Worm (Caenorhabditis elegans): ENCODE data around the gene rei-2.

Gene rei-2

ce11 chrX:1103702-1104262 is 15.8 kb upstream of the rei-2 start, which contains the start of gene ife-4 (continued):
- TF ChIP-seq aha-1 (tag; optimal IDR thresholded peaks at IDR 0.05) (no peak), rnt-1 (tag; optimal IDR thresholded peaks at IDR 0.05) (no peak), sptf-1 (tag; optimal IDR thresholded peaks at IDR 0.05) (no peak), elt-3 (tag; optimal IDR thresholded peaks at IDR 0.05) (no peak), F16B12.6 (tag; optimal IDR thresholded peaks at IDR 0.05) (no peak), unc-62 (GFP tag; optimal IDR thresholded peaks at IDR 0.05) (no peak), ceh-63 (GFP tag; optimal IDR thresholded peaks at IDR 0.05) (no peak), irx-1 (tag; optimal IDR thresholded peaks at IDR 0.05) (no peak), ceh-82 (tag; optimal IDR thresholded peaks at IDR 0.05) (peak in 1 of 3 experiments; percentile 37), pax-3 (tag; optimal IDR thresholded peaks at IDR 0.05) (no peak), pqm-1 (tag; optimal IDR thresholded peaks at IDR 0.05) (no peak), vab-15 (tag; optimal IDR thresholded peaks at IDR 0.05) (no peak), nhr-237 (tag; optimal IDR thresholded peaks at IDR 0.05) (no peak), fos-1 (tag; optimal IDR thresholded peaks at IDR 0.05) (no peak), dsc-1 (tag; optimal IDR thresholded peaks at IDR 0.05) (peak; percentile 9), C16A3.4 (tag; optimal IDR thresholded peaks at IDR 0.05) (no peak), ces-1 (GFP tag; optimal IDR thresholded peaks at IDR 0.05) (no peak), grh-1 (GFP tag; IDR thresholded peaks at IDR 0.05) (no peak), fkh-10 (GFP tag; optimal IDR thresholded peaks at IDR 0.05) (no peak), lin-35 (GFP tag; optimal IDR thresholded peaks at IDR 0.05) (peak in 1 of 2 experiments; percentile 39), tlp-1 (tag; optimal IDR thresholded peaks at IDR 0.05) (no peak), aly-2 (tag; optimal IDR thresholded peaks at IDR 0.05) (no peak), unc-86 (tag; optimal IDR thresholded peaks at IDR 0.05) (peak; percentile 39), ceh-88 (GFP tag; IDR thresholded peaks at IDR 0.05) (no peak), mef-2 (tag; optimal IDR thresholded peaks at IDR 0.05) (no peak), ztf-11 (tag; optimal IDR thresholded peaks at IDR 0.05) (no peak), snu-23 (GFP tag; optimal IDR thresholded peaks at IDR 0.05) (peak; percentile 43), jun-1 (tag; optimal IDR thresholded peaks at IDR 0.05) (no peak), ztf-4 (tag; optimal IDR thresholded peaks at IDR 0.05) (no peak), nhr-20 (tag; optimal IDR thresholded peaks at IDR 0.05) (no peak), nhr-47 (tag; optimal IDR thresholded peaks at IDR 0.05) (peak; percentile 20), nhr-84 (tag; optimal IDR thresholded peaks at IDR 0.05) (no peak), nhr-77 (tag; optimal IDR thresholded peaks at IDR 0.05) (no peak), nhr-28 (tag; optimal IDR thresholded peaks at IDR 0.05) (no peak), swsn-7 (tag; optimal IDR thresholded peaks at IDR 0.05) (peak; percentile 43), fkh-8 (tag; optimal IDR thresholded peaks at IDR 0.05) (peak; percentile 7), efl-1 (optimal IDR thresholded peaks at IDR 0.05) (no peak), efl-1 (GFP tag; optimal IDR thresholded peaks at IDR 0.05 in 1 of 2) (no peak), nhr-19 (GFP tag; conservative IDR thresholded peaks at IDR 0.05) (no peak), dpl-1 (GFP tag; optimal IDR thresholded peaks at IDR 0.05) (no peak)

- TF ChIP-seq aly-2 (tag; optimal IDR thresholded peaks at IDR 0.05) (no peak), efl-3 (GFP tag; optimal IDR thresholded peaks at IDR 0.05) (no peak), lin-35 (GFP tag; optimal IDR thresholded peaks at IDR 0.05) (peak in 1 of 2 experiments; percentile 6), lin-39 (tag; optimal IDR thresholded peaks at IDR 0.05) (no peak), ztf-4 (tag; optimal IDR thresholded peaks at IDR 0.05) (no peak), Y116A8C.19 (tag; optimal IDR thresholded peaks at IDR 0.05; ENCODE audit: borderline replicate concordance) (no peak), xbp-1 (tag; optimal IDR thresholded peaks at IDR 0.05) (peak; percentile 1), swsn-7 (tag; optimal IDR thresholded peaks at IDR 0.05) (peak; percentile 18), nhr-47 (tag; optimal IDR thresholded peaks at IDR 0.05) (peak; percentile 36), hlh-4 (tag; optimal IDR thresholded peaks at IDR 0.05) (no peak), skn-1 (tag; optimal IDR thresholded peaks at IDR 0.05) (peak; percentile 40), mdl-1 (tag; optimal IDR thresholded peaks at IDR 0.05) (peak in 1 of 2 experiments; percentile 31), pax-3 (tag; optimal IDR thresholded peaks at IDR 0.05) (no peak), ceh-82 (tag; optimal IDR thresholded peaks at IDR 0.05) (peak in 1 of 3 experiments; percentile 28), egl-13 (tag; optimal IDR thresholded peaks at IDR 0.05) (no peak), snu-23 (GFP tag; optimal IDR thresholded peaks at IDR 0.05) (peak; percentile 55), rnt-1 (tag; optimal IDR thresholded peaks at IDR 0.05) (peak; percentile 3), nhr-20 (tag; optimal IDR thresholded peaks at IDR 0.05) (no peak), efl-1 (optimal IDR thresholded peaks at IDR 0.05) (peak; percentile 13 to 14), efl-1 (GFP tag; optimal IDR thresholded peaks at IDR 0.05 in 1 of 2) (peak in 1 of 2 experiments; percentile 45), hlh-17 (GFP tag; optimal IDR thresholded peaks at IDR 0.05; ENCODE audit: borderline replicate concordance) (no peak), C16A3.4 (tag; optimal IDR thresholded peaks at IDR 0.05) (no peak), blmp-1 (tag; optimal IDR thresholded peaks at IDR 0.05) (peak; percentile 18), nhr-71 (tag; optimal IDR thresholded peaks at IDR 0.05) (peak; percentile 34), F16B12.6 (tag; optimal IDR thresholded peaks at IDR 0.05) (peak; percentile 83), dsc-1 (tag; optimal IDR thresholded peaks at IDR 0.05) (no peak), nhr-76 (tag; optimal IDR thresholded peaks at IDR 0.05) (no peak)
Measured at ce11 chrX:1096808-1097207, 8.9 kb upstream of the rei-2 start, which contains the start of the genes pigx-1 and rme-6. Gene pigx-1 (minus strand): TSS chrX:1097013. Gene rme-6 (plus strand): TSS chrX:1097152.

Data from whole organism, L1 larva.